Fruit fly (Drosophila melanogaster) whole organism, pupa: ENCODE results near the gene TkR86C.

Source experiments
- CG10348 ChIP-seq: fragments of 200-800 bp; sonication (Bioruptor generic); IDR thresholded peaks from 2 replicates; pipeline ENCODE4 v1.3.6; 2022; ENCODE audit warnings: missing biosample characterization, missing genetic modification characterization
- CG12605 ChIP-seq: fragments of 200-800 bp; sonication (Bioruptor generic); IDR thresholded peaks from 2 replicates; pipeline ENCODE4 v1.3.6; 2022; ENCODE audit warnings: missing biosample characterization, missing genetic modification characterization
- CG13204 ChIP-seq: fragments of 200-800 bp; sonication (Bioruptor generic); optimal IDR thresholded peaks from 2 replicates; lab custom pipeline; 2018; ENCODE audit warnings: missing biosample characterization, mild to moderate bottlenecking, missing genetic modification characterization, moderate library complexity
- CG14655 ChIP-seq: fragments of 200-800 bp; sonication (Bioruptor generic); optimal IDR thresholded peaks from 3 replicates; lab custom pipeline; 2017; ENCODE audit warnings: mild to moderate bottlenecking, missing biosample characterization, missing genetic modification reagents, missing genetic modification characterization
- CG15710 ChIP-seq: fragments of 200-800 bp; sonication (Bioruptor generic); optimal IDR thresholded peaks from 2 replicates; lab custom pipeline; 2018; ENCODE audit warnings: missing biosample characterization, mild to moderate bottlenecking, missing genetic modification characterization, moderate library complexity
- CG17806 ChIP-seq: fragments of 200-800 bp; sonication (Bioruptor generic); optimal IDR thresholded peaks from 2 replicates; lab custom pipeline; 2018; ENCODE audit warnings: missing biosample characterization, mild to moderate bottlenecking, missing genetic modification characterization, moderate library complexity
- CG32121 ChIP-seq: fragments of 200-800 bp; sonication (Bioruptor generic); IDR thresholded peaks from 2 replicates; pipeline ENCODE4 v1.3.6; 2022; ENCODE audit warnings: missing biosample characterization, missing genetic modification characterization
- CG34367 ChIP-seq: fragments of 200-800 bp; sonication (Bioruptor generic); optimal IDR thresholded peaks from 2 replicates; lab custom pipeline; 2018; ENCODE audit warnings: missing biosample characterization, mild to moderate bottlenecking, missing genetic modification characterization
- CG4496 ChIP-seq: fragments of 200-800 bp; sonication (Bioruptor generic); IDR thresholded peaks from 3 replicates; pipeline ENCODE4 v1.3.6; 2022; ENCODE audit warnings: missing biosample characterization, missing genetic modification characterization
- CG8159 ChIP-seq: fragments of 200-800 bp; sonication (Bioruptor generic); optimal IDR thresholded peaks from 3 replicates; lab custom pipeline; 2018; ENCODE audit warnings: missing biosample characterization, mild to moderate bottlenecking, missing genetic modification characterization, moderate library complexity
- CG8301 ChIP-seq: fragments of 200-800 bp; sonication (Bioruptor generic); optimal IDR thresholded peaks from 2 replicates; lab custom pipeline; 2018; ENCODE audit warnings: missing biosample characterization, mild to moderate bottlenecking, missing genetic modification characterization
- CG9948 ChIP-seq: fragments of 200-800 bp; sonication (Bioruptor generic); optimal IDR thresholded peaks from 2 replicates; lab custom pipeline; 2018; ENCODE audit warnings: missing biosample characterization, mild to moderate bottlenecking, missing genetic modification characterization, moderate library complexity
- D1 ChIP-seq: fragments of 200-800 bp; sonication (Bioruptor generic); optimal IDR thresholded peaks from 2 replicates; lab custom pipeline; 2018; ENCODE audit warnings: missing biosample characterization, mild to moderate bottlenecking, missing genetic modification characterization, moderate library complexity
- EcR ChIP-seq: fragments of 200-800 bp; sonication (Bioruptor generic); optimal IDR thresholded peaks from 3 replicates; lab custom pipeline; 2019; ENCODE audit warnings: missing biosample characterization, missing genetic modification characterization, mild to moderate bottlenecking, moderate library complexity, missing genetic modification reagents
- Ets98B ChIP-seq: fragments of 200-800 bp; sonication (Bioruptor generic); IDR thresholded peaks from 2 replicates; pipeline ENCODE4 v1.3.6; 2022; ENCODE audit warnings: missing biosample characterization, missing genetic modification characterization
- Pif1A ChIP-seq: fragments of 200-800 bp; sonication (Bioruptor generic); optimal IDR thresholded peaks from 3 replicates; lab custom pipeline; 2016; ENCODE audit warnings: missing biosample characterization, missing genetic modification characterization
- Pif1B ChIP-seq: fragments of 200-800 bp; sonication (Bioruptor generic); optimal IDR thresholded peaks from 3 replicates; lab custom pipeline; 2016; ENCODE audit warnings: missing biosample characterization, missing genetic modification characterization
- Snoo ChIP-seq: fragments of 200-800 bp; sonication (Bioruptor generic); optimal IDR thresholded peaks from 3 replicates; lab custom pipeline; 2017; ENCODE audit warnings: missing biosample characterization, mild to moderate bottlenecking, missing genetic modification characterization, inconsistent platforms
- fd96Ca ChIP-seq: fragments of 200-800 bp; sonication (Bioruptor generic); IDR thresholded peaks from 3 replicates; pipeline ENCODE4 v1.3.6; 2022; ENCODE audit warnings: missing biosample characterization, missing genetic modification characterization
- gl ChIP-seq: fragments of 200-800 bp; sonication (Bioruptor generic); optimal IDR thresholded peaks from 2 replicates; lab custom pipeline; 2018; ENCODE audit warnings: missing biosample characterization, mild to moderate bottlenecking, missing genetic modification characterization
- rn ChIP-seq: fragments of 200-800 bp; sonication (Bioruptor generic); IDR thresholded peaks from 2 replicates; pipeline ENCODE4 v1.3.6; 2022; ENCODE audit warnings: missing biosample characterization, missing genetic modification characterization

The TkR86C gene

DNA sequence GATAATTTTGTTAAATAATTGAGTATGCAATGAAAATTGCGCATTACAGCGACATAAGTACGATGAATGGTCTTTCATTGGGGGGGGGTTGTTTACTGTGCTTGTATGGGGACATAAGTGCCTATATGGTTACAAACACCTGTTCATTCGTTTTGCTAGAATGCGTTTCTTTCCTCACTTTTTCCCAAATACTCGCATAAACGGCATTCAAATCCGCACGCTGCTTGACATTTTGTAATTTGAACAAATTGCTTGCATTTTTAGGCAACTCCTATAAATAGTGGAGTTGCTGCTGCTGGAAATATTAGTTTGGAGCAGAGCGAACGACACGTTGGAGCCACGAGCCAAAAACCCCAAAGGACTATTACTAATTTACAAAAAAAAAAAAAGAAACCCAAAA lies 28.2 kb upstream of the TkR86C start, which contains the start of gene Desi:
Gene Desi, plus strand, starts transcription at position 301 of the 400 bp plus-strand sequence.
- TF ChIP-seq Snoo (tag; lab: Kevin White, UChicago) (no peak), CG8159 (no peak), CG4496 (GFP tag; lab: Robert Waterston, UW) (no peak), EcR (GFP tag; lab: Kevin White, UChicago) (no peak), CG8301 (tag; lab: Kevin White, UChicago) (no peak)

DNA sequence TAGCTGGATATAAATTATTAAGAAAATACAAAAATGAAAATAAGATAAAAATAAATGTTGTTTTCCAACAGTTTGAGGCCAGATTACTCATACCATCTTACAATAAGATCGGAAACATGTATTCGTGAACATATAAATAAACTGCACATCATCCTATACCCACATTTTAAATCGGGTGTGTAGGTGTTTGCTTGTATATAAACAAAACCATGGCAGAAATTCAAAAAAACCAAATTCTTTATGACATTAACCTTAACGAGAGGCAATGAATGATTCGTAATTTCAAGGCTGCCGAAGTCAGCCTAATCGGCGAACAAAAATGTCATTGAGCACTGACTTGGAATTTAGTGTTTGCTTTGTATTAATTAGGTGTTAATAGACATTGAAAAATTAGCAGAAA lies 27.1 kb upstream of the TkR86C start:
- TF ChIP-seq fd96Ca (GFP tag; lab: Robert Waterston, UW), result no peak
- no peak for TF ChIP-seq CG17806 (tag; lab: Kevin White, UChicago)
- no peak for TF ChIP-seq Pif1A (GFP tag; lab: Kevin White, UChicago)
- no peak for TF ChIP-seq Pif1B (GFP tag; lab: Kevin White, UChicago)
- TF ChIP-seq CG10348 (GFP tag; lab: Robert Waterston, UW), result no peak
- no peak for TF ChIP-seq Snoo (tag; lab: Kevin White, UChicago)
- TF ChIP-seq CG9948 (tag; lab: Kevin White, UChicago), result no peak
- TF ChIP-seq gl, result no peak
- TF ChIP-seq, all 21 proteins: peak for 0

DNA sequence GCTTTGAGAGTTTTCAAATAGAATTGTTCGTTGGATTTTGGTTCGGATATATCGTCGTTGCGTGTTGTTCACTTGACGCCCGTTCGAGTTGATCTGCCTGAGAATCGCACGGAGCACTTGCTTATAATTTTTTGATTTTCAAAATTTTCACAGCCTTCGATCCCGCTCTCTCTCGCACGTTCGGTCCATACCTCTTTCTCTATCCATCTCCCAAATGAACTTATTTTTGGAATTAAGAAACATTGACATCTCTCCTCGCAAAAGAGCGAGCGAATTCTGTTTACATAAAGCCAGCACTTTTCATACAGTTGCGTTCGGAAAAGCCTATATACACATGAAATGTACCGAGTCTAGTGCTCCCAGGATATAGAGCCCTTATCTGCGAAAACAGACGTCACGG lies 26.2 kb upstream of the TkR86C start, which contains the start of the genes CG45076, CG45078 and fau:
Gene CG45076, minus strand, starts transcription at position 101 of the 400 bp plus-strand sequence.
Gene CG45078, minus strand, starts transcription at position 101 of the 400 bp plus-strand sequence.
Gene fau, minus strand, starts transcription at position 101 of the 400 bp plus-strand sequence.
- TF ChIP-seq gl, result no peak
- no peak for TF ChIP-seq CG15710
- TF ChIP-seq, all 21 proteins: peak for 0

DNA sequence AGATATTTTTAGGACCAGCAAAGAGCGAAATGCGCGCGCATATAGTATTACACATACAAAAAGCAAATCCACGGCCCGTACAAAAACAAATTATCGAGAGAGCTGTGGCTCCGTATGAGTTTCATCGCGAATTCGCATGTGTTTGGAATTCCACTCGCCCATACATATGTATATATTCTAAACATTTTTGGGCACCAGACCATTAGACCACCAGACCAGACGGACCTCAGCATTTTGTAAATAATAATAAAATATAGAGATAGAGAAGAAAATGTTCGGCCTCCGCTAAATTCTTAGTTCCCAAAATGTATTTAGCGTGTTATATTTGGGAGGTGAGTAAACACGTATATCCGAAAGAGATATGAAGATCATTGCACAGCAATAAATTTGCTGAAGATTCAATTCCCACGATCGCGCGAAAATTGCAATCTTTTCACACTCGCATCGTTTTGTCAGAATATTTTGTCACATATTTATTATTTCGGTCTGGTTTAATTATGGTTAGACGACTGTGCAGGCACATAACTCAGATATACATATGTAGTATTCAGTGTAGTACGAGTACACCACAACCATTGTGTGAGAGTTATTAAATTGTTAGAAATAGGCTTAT lies 25.1 kb upstream of the TkR86C start:
- TF ChIP-seq CG4496 (GFP tag; lab: Robert Waterston, UW), result 0 out of 3 replicates have a peak, but pooled peaks have one; percentile 42
- no peak for TF ChIP-seq Snoo (tag; lab: Kevin White, UChicago)

DNA sequence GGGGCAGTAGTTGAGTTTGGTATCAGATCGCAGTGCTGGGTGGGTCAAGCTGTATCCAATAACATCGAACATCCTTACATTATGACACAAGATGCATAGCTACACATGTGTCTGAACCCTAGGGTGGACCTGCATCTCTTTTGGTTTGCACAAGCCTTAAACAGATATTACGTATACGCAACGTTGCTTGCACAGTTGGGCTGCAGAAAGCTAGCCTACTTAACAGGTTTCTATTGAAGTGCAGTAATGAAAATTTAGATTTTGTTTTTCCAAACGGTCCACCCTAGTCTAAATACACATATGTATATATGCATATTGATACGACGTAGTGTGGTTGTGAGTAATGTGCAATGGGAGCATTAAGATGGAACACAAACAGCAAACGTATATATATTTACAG lies 24.2 kb upstream of the TkR86C start:
- TF ChIP-seq Pif1A (GFP tag; lab: Kevin White, UChicago), result no peak
- TF ChIP-seq Pif1B (GFP tag; lab: Kevin White, UChicago), result peak; percentile 51
- TF ChIP-seq CG32121, result peak; percentile 55; the same call in 1 of the 2 replicates
- peak; percentile 65 for TF ChIP-seq Ets98B (GFP tag; lab: Robert Waterston, UW)
- TF ChIP-seq CG4496 (GFP tag; lab: Robert Waterston, UW), result peak; percentile 88
- TF ChIP-seq gl, result no peak
- TF ChIP-seq, all 21 proteins: peak for 4

DNA sequence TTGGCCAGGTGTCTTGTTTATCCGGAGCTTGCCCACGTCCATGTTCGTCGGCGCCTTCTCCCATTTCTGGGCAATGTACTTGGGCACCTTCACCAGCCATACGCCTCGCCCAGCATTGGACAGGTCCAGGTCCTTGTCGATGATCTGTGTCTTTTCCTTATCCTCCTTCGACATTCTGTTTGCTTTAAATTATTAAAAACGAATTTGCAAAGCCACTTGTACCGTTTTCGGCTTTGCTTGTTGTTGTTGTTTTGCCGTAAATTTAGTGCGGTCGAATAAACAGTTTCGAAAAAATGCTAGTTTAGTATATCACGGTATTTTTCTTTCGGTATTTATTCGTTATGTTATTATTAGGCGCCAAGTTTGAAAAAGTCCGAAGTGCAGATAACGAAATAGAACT lies 16.5 kb upstream of the TkR86C start, which contains the start of gene TfIIFbeta:
Gene TfIIFbeta, minus strand, starts transcription at position 279 of the 400 bp plus-strand sequence.
- TF ChIP-seq EcR (GFP tag; lab: Kevin White, UChicago), result no peak
- no peak for TF ChIP-seq Ets98B (GFP tag; lab: Robert Waterston, UW)
- TF ChIP-seq fd96Ca (GFP tag; lab: Robert Waterston, UW), result no peak
- TF ChIP-seq rn (GFP tag; lab: Robert Waterston, UW), result no peak
- TF ChIP-seq CG15710, result no peak
- no peak for TF ChIP-seq CG8159
- no peak for TF ChIP-seq CG4496 (GFP tag; lab: Robert Waterston, UW)
- TF ChIP-seq CG10348 (GFP tag; lab: Robert Waterston, UW), result no peak

DNA sequence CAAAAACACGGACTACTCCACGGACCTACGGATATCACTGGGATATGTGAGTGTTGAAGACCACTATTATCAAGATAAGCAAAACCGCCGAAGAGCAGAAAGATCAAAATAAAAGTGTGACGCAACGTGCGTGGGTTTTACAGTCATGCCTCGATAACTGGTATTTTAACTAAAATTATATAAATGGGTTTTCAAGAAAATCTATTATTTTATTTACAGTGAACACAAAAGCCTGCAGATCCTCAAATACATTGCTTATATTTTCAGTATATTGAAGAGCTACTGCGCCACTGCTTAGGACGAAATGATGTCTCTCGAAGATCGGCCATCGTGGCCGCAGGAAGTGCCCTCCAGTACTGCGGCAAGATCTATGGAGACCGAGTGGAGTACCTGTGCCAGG lies 11.0 kb upstream of the TkR86C start:
- 0 out of 2 replicates have a peak, but pooled peaks have one; percentile 21 for TF ChIP-seq Ets98B (GFP tag; lab: Robert Waterston, UW)
- TF ChIP-seq CG4496 (GFP tag; lab: Robert Waterston, UW), result peak; percentile 65; the same call in 2 of the 3 replicates
- no peak for TF ChIP-seq CG13204
- TF ChIP-seq CG32121, result peak; percentile 62; the same call in 1 of the 2 replicates

DNA sequence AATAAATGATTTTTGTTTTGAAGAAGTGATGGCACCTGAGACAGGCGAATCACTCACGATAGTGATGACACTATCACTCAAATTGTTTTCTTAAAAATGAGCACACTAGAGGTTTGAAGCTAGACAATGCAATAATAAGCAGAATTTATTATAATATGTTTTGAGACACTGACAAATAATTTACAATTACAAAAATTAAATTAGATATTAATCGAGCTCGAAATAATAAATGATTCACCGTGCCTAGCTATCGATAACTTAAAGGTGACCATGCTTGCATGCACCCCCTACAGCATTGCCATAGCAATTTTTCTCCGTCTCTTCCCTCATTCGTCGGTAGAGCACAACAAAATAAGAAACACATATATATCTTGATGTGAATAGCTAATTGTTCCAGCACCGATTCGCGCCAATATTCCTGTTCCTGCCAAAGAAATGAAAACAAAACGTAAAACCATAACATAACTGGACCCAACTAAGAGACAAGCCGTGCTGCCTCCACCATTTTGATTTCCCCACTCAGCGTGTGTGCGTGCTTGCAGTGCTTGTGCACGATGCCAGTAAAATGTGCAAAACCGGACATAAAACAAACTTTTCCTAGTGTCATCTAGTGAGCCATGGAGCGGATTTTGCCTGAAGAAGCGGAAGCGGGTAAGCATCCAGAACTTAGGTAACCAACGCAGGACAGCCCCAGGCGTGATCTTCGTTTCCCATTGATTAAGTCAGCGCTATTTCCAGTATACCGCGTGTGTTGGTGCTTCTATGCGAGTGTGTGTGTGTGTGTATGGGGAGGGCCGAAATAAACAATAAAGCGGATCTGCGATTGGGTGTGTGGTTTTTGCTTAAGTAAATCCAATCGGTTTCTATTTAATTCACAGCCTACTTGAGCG lies 10.2 kb upstream of the TkR86C start, which contains the start of the genes MED7 and Cap-H2:
Gene MED7, minus strand, starts transcription at position 67 of the 890 bp plus-strand sequence.
Gene Cap-H2, plus strand, starts transcription at position 345 of the 890 bp plus-strand sequence.
- TF ChIP-seq CG8159, result no peak
- TF ChIP-seq CG15710, result no peak
- TF ChIP-seq Ets98B (GFP tag; lab: Robert Waterston, UW), result peak; percentile 44
- no peak for TF ChIP-seq CG13204
- TF ChIP-seq EcR (GFP tag; lab: Kevin White, UChicago), result no peak
- no peak for TF ChIP-seq CG34367
- TF ChIP-seq CG32121, result peak; percentile 67
- no peak for TF ChIP-seq CG9948 (tag; lab: Kevin White, UChicago)
- TF ChIP-seq rn (GFP tag; lab: Robert Waterston, UW), result 0 out of 2 replicates have a peak, but pooled peaks have one; percentile 26
- TF ChIP-seq D1, result no peak
- no peak for TF ChIP-seq Snoo (tag; lab: Kevin White, UChicago)
- no peak for TF ChIP-seq CG17806 (tag; lab: Kevin White, UChicago)
- no peak for TF ChIP-seq Pif1A (GFP tag; lab: Kevin White, UChicago)
- TF ChIP-seq Pif1B (GFP tag; lab: Kevin White, UChicago), result no peak
- TF ChIP-seq CG14655 (GFP tag; lab: Kevin White, UChicago), result no peak
- TF ChIP-seq CG12605 (GFP tag; lab: Robert Waterston, UW), result no peak
- peak; percentile 66; the same call in 2 of the 3 replicates for TF ChIP-seq CG4496 (GFP tag; lab: Robert Waterston, UW)
- no peak for TF ChIP-seq CG10348 (GFP tag; lab: Robert Waterston, UW)
- TF ChIP-seq fd96Ca (GFP tag; lab: Robert Waterston, UW), result no peak; the same call in 2 of the 3 replicates
- TF ChIP-seq CG8301 (tag; lab: Kevin White, UChicago), result no peak
- no peak for TF ChIP-seq gl
